Fruit fly (Drosophila melanogaster) S2 (cell line): ENCODE results near the gene CaBP1.

Experiments used
- CG8478 ChIP-seq: fragments of >200 bp; optimal IDR thresholded peaks from 2 replicates; lab custom pipeline; 2018
- CTCF ChIP-seq, 2 experiments: fragments of >200 bp; optimal IDR thresholded peaks; 2 replicates each; lab custom pipeline; 2018

DNA sequence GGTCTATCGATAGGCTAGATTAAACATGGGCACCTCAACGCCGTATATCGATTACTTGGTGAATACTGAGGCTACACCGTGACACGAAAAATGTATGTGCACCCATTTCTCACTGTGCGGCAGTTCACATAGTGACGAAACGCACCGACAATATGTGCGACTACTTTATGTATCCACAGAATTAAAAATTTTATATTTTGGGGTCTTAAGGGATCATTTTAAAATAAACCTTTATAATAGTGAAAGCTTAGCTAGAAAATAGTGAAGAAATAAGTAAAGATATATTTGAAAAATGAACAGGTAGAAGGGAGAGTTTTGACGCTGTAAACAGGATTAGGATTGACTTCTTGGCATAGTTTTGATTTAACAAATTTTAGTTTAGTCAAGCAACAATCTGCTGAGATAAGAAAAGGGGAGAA, 27.4 kb downstream of the CaBP1 start, which contains the start of gene mRpL4:
- TF ChIP-seq CG8478 (no peak), CTCF (optimal IDR thresholded peaks at IDR 0.05; lab: Kevin White, UChicago) (peak in 1 of 2 experiments; percentile 19)
